Worm (Caenorhabditis elegans) whole organism, L2 larva: Measurements from ENCODE around the gene cogc-4.

Source experiments
- C34F6.9 ChIP-seq: fragments of 150-350 bp; optimal IDR thresholded peaks from 2 replicates; lab custom pipeline; 2014; ENCODE audit warnings: missing biosample characterization, missing genetic modification characterization
- F13H6.1 ChIP-seq: sonication (generic microtip); optimal IDR thresholded peaks from 2 replicates; lab custom pipeline; 2016; ENCODE audit warnings: missing genetic modification characterization, missing compliant biosample characterization
- R02D3.7 ChIP-seq: fragments of 150-350 bp; optimal IDR thresholded peaks from 2 replicates; lab custom pipeline; 2014; ENCODE audit warnings: missing biosample characterization, missing genetic modification characterization
- Y55F3AM.14 ChIP-seq: fragments of 200-800 bp; sonication (Bioruptor generic); optimal IDR thresholded peaks from 2 replicates; lab custom pipeline; 2018; ENCODE audit warnings: mild to moderate bottlenecking, missing genetic modification characterization, missing compliant biosample characterization
- alr-1 ChIP-seq: fragments of 150-350 bp; optimal IDR thresholded peaks from 2 replicates; lab custom pipeline; 2014; ENCODE audit warnings: missing biosample characterization, missing genetic modification characterization
- ama-1 ChIP-seq: fragments of 150-350 bp; optimal IDR thresholded peaks from 2 replicates; lab custom pipeline; 2018; ENCODE audit warnings: inconsistent platforms
- blmp-1 ChIP-seq: sonication (generic microtip); optimal IDR thresholded peaks from 2 replicates; lab custom pipeline; 2017; ENCODE audit warnings: missing genetic modification characterization, mild to moderate bottlenecking, missing compliant biosample characterization, antibody characterized with exemption, moderate library complexity; ENCODE audit not compliant: insufficient read depth
- ceh-16 ChIP-seq: fragments of 150-350 bp; optimal IDR thresholded peaks from 2 replicates; lab custom pipeline; 2014; ENCODE audit warnings: missing biosample characterization, missing genetic modification characterization
- ceh-82 ChIP-seq: fragments of 150-350 bp; optimal IDR thresholded peaks from 2 replicates; lab custom pipeline; 2014; ENCODE audit warnings: missing biosample characterization, missing genetic modification characterization
- crh-2 ChIP-seq: sonication (generic microtip); optimal IDR thresholded peaks from 2 replicates; lab custom pipeline; 2017; ENCODE audit warnings: missing biosample characterization, missing genetic modification characterization
- egl-27 ChIP-seq: sonication (generic microtip); optimal IDR thresholded peaks from 3 replicates; lab custom pipeline; 2017; ENCODE audit warnings: missing biosample characterization, missing genetic modification reagents, missing genetic modification characterization
- elt-1 ChIP-seq: fragments of 150-350 bp; optimal IDR thresholded peaks from 2 replicates; lab custom pipeline; 2014; ENCODE audit warnings: missing biosample characterization, missing genetic modification characterization
- elt-3 ChIP-seq: sonication (generic microtip); optimal IDR thresholded peaks from 2 replicates; lab custom pipeline; 2017; ENCODE audit warnings: missing biosample characterization, missing genetic modification characterization
- gmeb-1 ChIP-seq: fragments of 150-350 bp; optimal IDR thresholded peaks from 2 replicates; lab custom pipeline; 2014; ENCODE audit warnings: missing biosample characterization, missing genetic modification characterization
- lin-11 ChIP-seq: fragments of 150-350 bp; sonication (generic microtip); optimal IDR thresholded peaks from 2 replicates; lab custom pipeline; 2014; ENCODE audit warnings: missing biosample characterization, missing genetic modification characterization, inconsistent platforms, mixed read lengths
- lsy-2 ChIP-seq, 2 experiments: fragments of 150-350 bp in 1 of 2; sonication (generic microtip) in 1 of 2; optimal IDR thresholded peaks; 2 replicates each; lab custom pipeline; 2014 to 2017; ENCODE audit warnings: missing biosample characterization in 2 of 2, missing genetic modification characterization in 2 of 2
- mbf-1 ChIP-seq: sonication (generic microtip); optimal IDR thresholded peaks from 2 replicates; lab custom pipeline; 2017; ENCODE audit warnings: missing biosample characterization, missing genetic modification characterization
- mdl-1 ChIP-seq, 2 experiments: fragments of 150-350 bp in 1 of 2; sonication (generic microtip) in 1 of 2; optimal IDR thresholded peaks; 2 replicates each; lab custom pipeline; 2017; ENCODE audit warnings: missing biosample characterization in 2 of 2, missing genetic modification characterization in 2 of 2
- nhr-11 ChIP-seq: fragments of 150-350 bp; optimal IDR thresholded peaks from 2 replicates; lab custom pipeline; 2014; ENCODE audit warnings: missing biosample characterization, missing genetic modification characterization
- nhr-12 ChIP-seq: fragments of 150-350 bp; optimal IDR thresholded peaks from 2 replicates; lab custom pipeline; 2014; ENCODE audit warnings: missing biosample characterization, missing genetic modification characterization
- nhr-21 ChIP-seq: fragments of 150-350 bp; optimal IDR thresholded peaks from 2 replicates; lab custom pipeline; 2014; ENCODE audit warnings: missing biosample characterization, missing genetic modification characterization
- nhr-23 ChIP-seq: fragments of 150-350 bp; optimal IDR thresholded peaks from 2 replicates; lab custom pipeline; 2014; ENCODE audit warnings: missing biosample characterization, missing genetic modification reagents, missing genetic modification characterization
- nhr-25 ChIP-seq: fragments of 150-350 bp; sonication (generic microtip); optimal IDR thresholded peaks from 3 replicates; lab custom pipeline; 2014; ENCODE audit warnings: missing biosample characterization, missing genetic modification characterization
- nhr-77 ChIP-seq: fragments of 150-350 bp; optimal IDR thresholded peaks from 2 replicates; lab custom pipeline; 2014; ENCODE audit warnings: missing biosample characterization, missing genetic modification characterization
- sem-4 ChIP-seq: fragments of 150-350 bp; optimal IDR thresholded peaks from 2 replicates; lab custom pipeline; 2014; ENCODE audit warnings: missing biosample characterization, missing genetic modification reagents, missing genetic modification characterization
- sma-3 ChIP-seq: sonication (generic microtip); optimal IDR thresholded peaks from 2 replicates; lab custom pipeline; 2016; ENCODE audit warnings: missing genetic modification reagents, missing genetic modification characterization, missing compliant biosample characterization
- sma-9 ChIP-seq, 2 experiments: fragments of 150-350 bp in 1 of 2; sonication (generic microtip) in 1 of 2; optimal IDR thresholded peaks; 2 replicates each; lab custom pipeline; 2014 to 2016; ENCODE audit warnings: missing genetic modification characterization in 2 of 2, mild to moderate bottlenecking in 1 of 2, missing biosample characterization in 1 of 2, missing compliant biosample characterization in 1 of 2, missing genetic modification reagents in 1 of 2, moderate library complexity in 1 of 2
- snpc-4 ChIP-seq: fragments of 150-350 bp; optimal IDR thresholded peaks from 2 replicates; lab custom pipeline; 2014; ENCODE audit warnings: missing biosample characterization, missing genetic modification characterization
- unc-39 ChIP-seq: fragments of 150-350 bp; optimal IDR thresholded peaks from 2 replicates; lab custom pipeline; 2014; ENCODE audit warnings: missing biosample characterization, missing genetic modification characterization
- unc-55 ChIP-seq: fragments of 150-350 bp; sonication (generic microtip); optimal IDR thresholded peaks from 3 replicates; lab custom pipeline; 2014; ENCODE audit warnings: missing biosample characterization, missing genetic modification reagents, missing genetic modification characterization
- zag-1 ChIP-seq: fragments of 150-350 bp; optimal IDR thresholded peaks from 2 replicates; lab custom pipeline; 2014; ENCODE audit warnings: missing biosample characterization, missing genetic modification characterization
- ztf-4 ChIP-seq: fragments of 150-350 bp; optimal IDR thresholded peaks from 2 replicates; lab custom pipeline; 2014; ENCODE audit warnings: missing biosample characterization, missing genetic modification characterization

The cogc-4 gene

DNA sequence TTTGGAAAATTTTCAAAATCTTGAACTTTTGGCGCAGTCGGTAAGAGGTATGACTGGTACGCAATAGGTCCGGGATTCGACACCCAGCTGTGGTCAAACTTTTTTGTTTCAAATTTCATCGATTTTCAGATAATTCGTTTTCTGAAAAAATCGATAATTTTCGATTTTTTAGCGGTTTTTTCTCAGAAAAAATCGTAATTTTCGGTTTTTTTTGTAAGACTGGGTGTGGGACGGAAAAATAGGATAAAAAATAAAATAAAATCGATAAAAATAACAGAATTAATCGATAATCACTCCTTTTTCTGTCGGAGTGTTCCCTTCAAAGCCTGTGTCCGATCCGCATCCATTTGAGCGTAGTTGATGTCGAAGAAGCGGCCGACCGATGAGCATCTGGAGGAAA is 34.5 kb upstream of the cogc-4 start:
- TF ChIP-seq ama-1 (lab: Kevin White, UChicago) (no peak), gmeb-1 (tag; lab: Kevin White, UChicago) (no peak), zag-1 (tag; lab: Kevin White, UChicago) (no peak), blmp-1 (tag; lab: Kevin White, UChicago) (no peak), lin-11 (tag; lab: Kevin White, UChicago) (no peak), crh-2 (tag; lab: Kevin White, UChicago) (no peak)

DNA sequence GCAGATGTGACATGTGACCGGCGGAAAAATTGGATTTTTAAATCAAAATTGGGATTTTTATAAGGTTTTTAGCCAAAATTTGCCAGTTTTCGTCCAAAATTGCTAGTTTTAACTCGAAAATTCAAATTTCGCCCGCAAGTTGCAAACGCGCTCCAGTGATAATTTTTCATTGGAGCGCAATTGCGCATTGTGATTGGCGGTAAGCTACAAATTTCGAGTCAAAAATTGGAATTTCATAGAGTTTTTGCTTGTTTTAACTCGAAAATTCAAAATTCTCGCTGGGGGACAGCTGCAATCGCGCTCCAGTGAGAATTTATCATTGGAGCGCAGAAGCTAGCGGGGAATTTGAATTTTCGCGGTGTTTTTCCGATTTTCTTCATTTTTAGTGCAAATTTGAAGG is 33.9 kb upstream of the cogc-4 start:
- TF ChIP-seq crh-2 (tag; lab: Kevin White, UChicago) (no peak), alr-1 (no peak), ztf-4 (tag; lab: Kevin White, UChicago) (no peak), nhr-12 (no peak), ceh-16 (tag; lab: Kevin White, UChicago) (no peak)
- TF ChIP-seq, all 48 proteins: peak for 0

DNA sequence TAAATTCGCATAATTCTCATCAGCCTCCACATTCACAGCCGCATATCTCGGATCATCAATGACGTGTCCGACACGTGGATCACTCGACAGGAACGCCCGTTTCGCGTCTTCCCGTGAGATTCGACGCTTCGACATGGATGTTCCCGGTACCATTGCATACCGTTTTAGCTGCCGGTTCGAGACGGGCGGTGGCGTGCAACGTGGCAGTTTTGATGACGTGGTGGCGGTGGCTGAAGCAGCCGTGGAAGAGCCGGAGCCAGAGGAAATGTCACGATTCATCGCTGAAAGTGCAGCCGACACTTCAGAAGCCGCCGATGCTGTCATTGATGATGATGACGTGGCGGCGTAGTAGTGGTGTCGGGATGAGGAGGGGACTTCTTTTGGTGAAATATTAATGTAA is 31.7 kb upstream of the cogc-4 start:
- TF ChIP-seq zag-1 (tag; lab: Kevin White, UChicago): no peak
- TF ChIP-seq mdl-1 (tag; optimal IDR thresholded peaks at IDR 0.05; lab: Kevin White, UChicago): no peak
- no peak for TF ChIP-seq C34F6.9 (tag; lab: Kevin White, UChicago)
- no peak for TF ChIP-seq ceh-16 (tag; lab: Kevin White, UChicago)
- TF ChIP-seq F13H6.1 (tag; lab: Kevin White, UChicago): no peak

DNA sequence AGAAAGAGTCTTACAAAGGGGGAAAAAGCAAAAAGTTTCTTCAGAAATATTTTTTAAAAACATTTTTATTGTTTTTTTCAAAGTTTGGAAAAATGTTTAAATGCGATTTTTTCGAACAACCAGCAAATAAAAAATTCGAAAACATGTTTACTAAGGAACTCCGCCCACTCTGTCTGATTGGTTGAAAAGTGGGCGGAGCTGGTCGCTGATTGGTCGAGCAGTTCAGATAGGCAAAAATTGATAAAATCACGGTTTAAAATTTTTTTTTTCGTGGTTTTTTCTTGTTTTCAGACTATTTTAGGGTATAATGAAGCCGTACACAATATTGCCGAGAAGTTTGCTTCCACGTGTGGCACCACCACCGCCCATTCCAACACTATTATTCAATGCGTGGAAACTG is 31.1 kb upstream of the cogc-4 start:
- TF ChIP-seq nhr-21 (tag; lab: Kevin White, UChicago): no peak
- no peak for TF ChIP-seq alr-1
- TF ChIP-seq nhr-11 (tag; lab: Kevin White, UChicago): no peak
- TF ChIP-seq mbf-1 (tag; lab: Kevin White, UChicago): no peak
- TF ChIP-seq zag-1 (tag; lab: Kevin White, UChicago): no peak
- TF ChIP-seq nhr-77 (tag; lab: Kevin White, UChicago): no peak
- no peak for TF ChIP-seq lsy-2 (tag; optimal IDR thresholded peaks at IDR 0.05; lab: Kevin White, UChicago)
- TF ChIP-seq nhr-25: no peak
- TF ChIP-seq unc-55 (GFP tag; lab: Kevin White, UChicago): no peak
- TF ChIP-seq snpc-4: no peak
- TF ChIP-seq gmeb-1 (tag; lab: Kevin White, UChicago): no peak
- TF ChIP-seq ceh-82 (tag; lab: Kevin White, UChicago): no peak
- no peak for TF ChIP-seq Y55F3AM.14 (GFP tag; lab: Kevin White, UChicago)

DNA sequence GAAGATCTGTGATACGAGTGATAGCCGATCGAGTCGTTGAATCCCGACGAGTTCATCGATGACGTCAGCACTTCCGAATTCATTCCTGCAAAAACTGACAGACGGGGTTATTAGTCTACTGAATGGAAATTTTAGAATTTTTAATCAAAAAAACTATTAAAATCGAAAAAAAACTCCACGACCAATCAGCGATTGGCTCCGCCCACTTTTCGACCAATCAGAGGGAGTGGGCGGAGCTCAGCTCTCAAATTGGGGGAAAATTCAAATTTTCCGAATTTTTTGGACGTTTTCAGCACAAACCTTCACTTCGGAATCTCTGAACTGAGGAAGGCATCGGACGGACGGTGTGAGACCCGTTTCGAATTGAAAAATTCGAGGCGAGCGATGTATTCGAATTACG is 30.3 kb upstream of the cogc-4 start:
- TF ChIP-seq ztf-4 (tag; lab: Kevin White, UChicago) (no peak), crh-2 (tag; lab: Kevin White, UChicago) (no peak), nhr-25 (no peak), nhr-12 (no peak), alr-1 (no peak), C34F6.9 (tag; lab: Kevin White, UChicago) (no peak), ama-1 (lab: Kevin White, UChicago) (no peak), elt-3 (no peak), gmeb-1 (tag; lab: Kevin White, UChicago) (no peak), ceh-16 (tag; lab: Kevin White, UChicago) (no peak), mbf-1 (tag; lab: Kevin White, UChicago) (no peak), R02D3.7 (tag; lab: Kevin White, UChicago) (no peak), sem-4 (tag; lab: Kevin White, UChicago) (no peak), F13H6.1 (tag; lab: Kevin White, UChicago) (no peak), sma-3 (GFP tag; lab: Kevin White, UChicago) (no peak), nhr-23 (no peak), egl-27 (tag; lab: Kevin White, UChicago) (no peak)

DNA sequence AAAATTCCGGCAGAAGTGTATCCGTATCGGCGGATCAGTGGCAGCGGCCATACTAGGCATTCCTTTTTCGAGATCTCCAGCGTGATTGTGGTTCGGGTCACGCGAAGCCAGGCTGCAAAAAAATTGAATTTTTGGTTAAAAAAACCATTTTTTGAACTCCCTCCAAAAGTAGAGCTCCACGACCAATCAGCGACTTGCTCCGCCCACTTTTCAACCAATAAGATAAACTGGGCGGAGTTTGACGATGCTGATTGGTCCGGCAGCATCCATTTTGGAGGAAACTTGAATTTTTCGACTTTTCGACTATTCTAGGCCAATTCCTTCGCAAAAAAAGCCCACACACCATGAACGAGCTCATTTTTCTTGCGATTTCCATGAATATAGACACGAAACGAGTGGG is 28.8 kb upstream of the cogc-4 start:
- no peak for TF ChIP-seq sma-3 (GFP tag; lab: Kevin White, UChicago)
- TF ChIP-seq elt-1 (tag; lab: Kevin White, UChicago): no peak
- no peak for TF ChIP-seq unc-39 (tag; lab: Kevin White, UChicago)
- TF ChIP-seq unc-55 (GFP tag; lab: Kevin White, UChicago): no peak
- TF ChIP-seq nhr-77 (tag; lab: Kevin White, UChicago): no peak
- no peak for TF ChIP-seq F13H6.1 (tag; lab: Kevin White, UChicago)
- no peak for TF ChIP-seq sma-9 (GFP tag; optimal IDR thresholded peaks at IDR 0.05; lab: Kevin White, UChicago)
- no peak for TF ChIP-seq sma-9 (tag; optimal IDR thresholded peaks at IDR 0.05; lab: Kevin White, UChicago)
- TF ChIP-seq egl-27 (tag; lab: Kevin White, UChicago): no peak
- TF ChIP-seq, all 48 proteins: peak for 0
